Worm (Caenorhabditis elegans) whole organism, L2 larva: ENCODE measurements around the gene F09A5.2.

Source experiments
- dmd-4 ChIP-seq: sonication (generic microtip); optimal IDR thresholded peaks from 2 replicates; lab custom pipeline; 2017; ENCODE audit warnings: missing biosample characterization, missing genetic modification characterization
- elt-3 ChIP-seq: sonication (generic microtip); optimal IDR thresholded peaks from 2 replicates; lab custom pipeline; 2017; ENCODE audit warnings: missing biosample characterization, missing genetic modification characterization
- fos-1 ChIP-seq: fragments of 150-350 bp; optimal IDR thresholded peaks from 2 replicates; lab custom pipeline; 2014; ENCODE audit warnings: missing biosample characterization, missing genetic modification characterization
- unc-62 ChIP-seq: fragments of 150-350 bp; optimal IDR thresholded peaks from 2 replicates; lab custom pipeline; 2014; ENCODE audit warnings: missing biosample characterization, missing genetic modification reagents, missing genetic modification characterization

- TF ChIP-seq dmd-4 (no peak), elt-3 (tag; lab: Kevin White, UChicago) (no peak), unc-62 (GFP tag; lab: Kevin White, UChicago) (no peak), fos-1 (tag; lab: Kevin White, UChicago) (peak; percentile 61)
Measured at ce11 chrX:13141440-13141839, 6.5 kb downstream of the F09A5.2 start, which contains the start of gene F09A5.3.
